Fruit fly (Drosophila melanogaster): ENCODE data around the gene nom.

dm6 chr3R:8746354-8746753 lies 23.4 kb downstream of the nom start:
- peak; percentile 79 for TF ChIP-seq cyc (GFP tag; optimal IDR thresholded peaks at IDR 0.05)
- peak; percentile 96 for TF ChIP-seq Eip78C (GFP tag)
- TF ChIP-seq CG6808 (GFP tag; optimal IDR thresholded peaks at IDR 0.05) = peak; percentile 69
- peak; percentile 68 for TF ChIP-seq Sox15 (GFP tag; optimal IDR thresholded peaks at IDR 0.05)
- peak; percentile 89 for TF ChIP-seq Met (GFP tag; optimal IDR thresholded peaks at IDR 0.05)
- peak; percentile 39 for TF ChIP-seq Lpt (GFP tag; optimal IDR thresholded peaks at IDR 0.05)
- peak; percentile 81 for TF ChIP-seq lz (GFP tag; optimal IDR thresholded peaks at IDR 0.05)
- TF ChIP-seq Sox102F (GFP tag; optimal IDR thresholded peaks at IDR 0.05) = peak; percentile 81
- TF ChIP-seq CG9139 (GFP tag; optimal IDR thresholded peaks at IDR 0.05) = peak; percentile 56

Data from whole organism, prepupa.